Worm (Caenorhabditis elegans) whole organism, L1 larva: ENCODE data around the gene C48B4.7.

Experiments used
- aly-2 ChIP-seq: fragments of 150-350 bp; optimal IDR thresholded peaks from 2 replicates; lab custom pipeline; 2014; ENCODE audit warnings: missing biosample characterization, missing genetic modification characterization
- ceh-90 ChIP-seq: sonication (generic microtip); optimal IDR thresholded peaks from 2 replicates; lab custom pipeline; 2016; ENCODE audit warnings: missing genetic modification characterization, missing compliant biosample characterization
- elt-2 ChIP-seq: sonication (generic microtip); optimal IDR thresholded peaks from 2 replicates; lab custom pipeline; 2016; ENCODE audit warnings: missing genetic modification characterization, mild to moderate bottlenecking, inconsistent platforms, missing compliant biosample characterization, missing genetic modification reagents
- mab-9 ChIP-seq: fragments of 200-800 bp; sonication (Bioruptor generic); IDR thresholded peaks from 2 replicates; pipeline ENCODE4 v1.3.6; 2022; ENCODE audit warnings: missing genetic modification reagents, missing genetic modification characterization, missing compliant biosample characterization
- nhr-237 ChIP-seq: fragments of 150-350 bp; optimal IDR thresholded peaks from 2 replicates; lab custom pipeline; 2014; ENCODE audit warnings: missing biosample characterization, missing genetic modification characterization
- snpc-4 ChIP-seq: fragments of 150-350 bp; optimal IDR thresholded peaks from 2 replicates; lab custom pipeline; 2014; ENCODE audit warnings: missing biosample characterization, missing genetic modification characterization
- tbx-2 ChIP-seq: sonication (generic microtip); optimal IDR thresholded peaks from 2 replicates; lab custom pipeline; 2016; ENCODE audit warnings: missing genetic modification characterization, missing compliant biosample characterization
- unc-62 ChIP-seq: fragments of 150-350 bp; optimal IDR thresholded peaks from 2 replicates; lab custom pipeline; 2014; ENCODE audit warnings: missing biosample characterization, missing genetic modification reagents, missing genetic modification characterization
- unc-86 ChIP-seq: sonication (generic microtip); optimal IDR thresholded peaks from 2 replicates; lab custom pipeline; 2016; ENCODE audit warnings: missing genetic modification characterization, missing compliant biosample characterization
- unc-98 ChIP-seq: fragments of 200-800 bp; sonication (Bioruptor generic); IDR thresholded peaks from 2 replicates; pipeline ENCODE4 v1.3.6; 2022; ENCODE audit warnings: missing genetic modification characterization, missing compliant biosample characterization
- vab-15 ChIP-seq: sonication (generic microtip); optimal IDR thresholded peaks from 2 replicates; lab custom pipeline; 2017; ENCODE audit warnings: missing genotype, mild to moderate bottlenecking, missing genetic modification characterization, missing compliant biosample characterization
- zag-1 ChIP-seq: fragments of 150-350 bp; optimal IDR thresholded peaks from 2 replicates; lab custom pipeline; 2014; ENCODE audit warnings: missing biosample characterization, missing genetic modification characterization
- ztf-11 ChIP-seq, 2 experiments: sonication (generic microtip); optimal IDR thresholded peaks; 2 replicates each; lab custom pipeline; 2016 to 2017; ENCODE audit warnings: missing genetic modification characterization in 2 of 2, missing biosample characterization in 1 of 2, missing compliant biosample characterization in 1 of 2

- TF ChIP-seq snpc-4 (tag; lab: Kevin White, UChicago): no peak
- TF ChIP-seq mab-9 (GFP tag; lab: Robert Waterston, UW): no peak
- no peak for TF ChIP-seq ceh-90 (tag; lab: Kevin White, UChicago)
- TF ChIP-seq nhr-237 (tag; lab: Kevin White, UChicago): no peak
- TF ChIP-seq unc-98: no peak
- TF ChIP-seq unc-62 (GFP tag; lab: Kevin White, UChicago): no peak
- TF ChIP-seq unc-86 (tag; lab: Kevin White, UChicago): no peak
- no peak for TF ChIP-seq elt-2
- TF ChIP-seq vab-15 (tag; lab: Kevin White, UChicago): no peak
- no peak for TF ChIP-seq aly-2
- no peak for TF ChIP-seq zag-1 (tag; lab: Kevin White, UChicago)
- TF ChIP-seq tbx-2 (tag; lab: Kevin White, UChicago): no peak
- no peak for TF ChIP-seq ztf-11 (tag; optimal IDR thresholded peaks at IDR 0.05; lab: Kevin White, UChicago)
Observed at ce11 chrIII:9511660-9512059, 47.6 kb downstream of the C48B4.7 start.
